Worm (Caenorhabditis elegans) whole organism, L2 larva: ENCODE results near the gene imp-2.

Source experiments
- aly-2 ChIP-seq: fragments of 150-350 bp; optimal IDR thresholded peaks from 2 replicates; lab custom pipeline; 2014; ENCODE audit warnings: missing biosample characterization, missing genetic modification characterization
- egl-27 ChIP-seq: sonication (generic microtip); optimal IDR thresholded peaks from 3 replicates; lab custom pipeline; 2017; ENCODE audit warnings: missing biosample characterization, missing genetic modification reagents, missing genetic modification characterization
- mab-5 ChIP-seq: fragments of 150-350 bp; optimal IDR thresholded peaks from 2 replicates; lab custom pipeline; 2014; ENCODE audit warnings: missing biosample characterization, missing genetic modification characterization
- nhr-10 ChIP-seq: sonication (generic microtip); optimal IDR thresholded peaks from 2 replicates; lab custom pipeline; 2017; ENCODE audit warnings: missing biosample characterization, missing genetic modification characterization
- nhr-11 ChIP-seq: fragments of 150-350 bp; optimal IDR thresholded peaks from 2 replicates; lab custom pipeline; 2014; ENCODE audit warnings: missing biosample characterization, missing genetic modification characterization
- nhr-12 ChIP-seq: fragments of 150-350 bp; optimal IDR thresholded peaks from 2 replicates; lab custom pipeline; 2014; ENCODE audit warnings: missing biosample characterization, missing genetic modification characterization
- nhr-25 ChIP-seq: fragments of 150-350 bp; sonication (generic microtip); optimal IDR thresholded peaks from 3 replicates; lab custom pipeline; 2014; ENCODE audit warnings: missing biosample characterization, missing genetic modification characterization
- nhr-77 ChIP-seq: fragments of 150-350 bp; optimal IDR thresholded peaks from 2 replicates; lab custom pipeline; 2014; ENCODE audit warnings: missing biosample characterization, missing genetic modification characterization
- snpc-4 ChIP-seq: fragments of 150-350 bp; optimal IDR thresholded peaks from 2 replicates; lab custom pipeline; 2014; ENCODE audit warnings: missing biosample characterization, missing genetic modification characterization
- unc-39 ChIP-seq: fragments of 150-350 bp; optimal IDR thresholded peaks from 2 replicates; lab custom pipeline; 2014; ENCODE audit warnings: missing biosample characterization, missing genetic modification characterization
- unc-62 ChIP-seq: fragments of 150-350 bp; optimal IDR thresholded peaks from 2 replicates; lab custom pipeline; 2014; ENCODE audit warnings: missing biosample characterization, missing genetic modification reagents, missing genetic modification characterization
- zag-1 ChIP-seq: fragments of 150-350 bp; optimal IDR thresholded peaks from 2 replicates; lab custom pipeline; 2014; ENCODE audit warnings: missing biosample characterization, missing genetic modification characterization
- ztf-4 ChIP-seq: fragments of 150-350 bp; optimal IDR thresholded peaks from 2 replicates; lab custom pipeline; 2014; ENCODE audit warnings: missing biosample characterization, missing genetic modification characterization

ce11 chrIV:11145929-11146339 is 27.2 kb upstream of the imp-2 start:
- TF ChIP-seq nhr-11 (no peak), zag-1 (tag; lab: Kevin White, UChicago) (no peak), egl-27 (tag; lab: Kevin White, UChicago) (no peak), aly-2 (tag; lab: Kevin White, UChicago) (no peak), unc-62 (no peak), nhr-25 (tag; lab: Kevin White, UChicago) (no peak), nhr-12 (tag; lab: Kevin White, UChicago) (no peak), nhr-77 (tag; lab: Kevin White, UChicago) (no peak), snpc-4 (tag; lab: Kevin White, UChicago) (no peak), unc-39 (tag; lab: Kevin White, UChicago) (no peak), nhr-10 (no peak), ztf-4 (tag; lab: Kevin White, UChicago) (no peak), mab-5 (no peak)
